Fruit fly (Drosophila melanogaster): ENCODE measurements around the gene CG6974.
A peak's percentile ranks its signal among the peaks of the same experiment; 100 is the strongest.

CG6974 gene

DNA sequence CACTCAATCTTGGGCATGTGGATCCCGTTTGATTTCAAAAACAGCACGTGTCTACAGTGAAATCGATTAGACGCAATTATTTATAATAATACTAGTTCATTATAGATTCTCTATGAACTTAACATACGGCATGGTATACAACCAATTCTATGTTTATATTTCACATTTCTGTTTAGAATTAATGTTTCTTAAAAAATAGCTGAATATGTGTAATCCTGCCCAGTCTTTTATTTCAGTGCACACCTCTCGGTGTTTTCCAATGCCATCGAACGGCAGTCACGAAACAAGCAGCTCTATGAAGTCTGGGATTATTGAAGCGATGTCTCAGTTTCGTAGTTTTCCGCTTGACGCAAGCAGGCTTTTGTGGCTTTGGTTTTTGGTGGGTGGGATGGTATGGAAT lies 38.7 kb upstream of the CG6974 start (continued):
- TF ChIP-seq Drgx (GFP tag; IDR thresholded peaks at IDR 0.05) (0 out of 2 replicates have a peak, but pooled peaks have one; percentile 20), CG13287 (GFP tag; IDR thresholded peaks at IDR 0.05; ENCODE audit: partially characterized antibody) (no peak), dysf (GFP tag; IDR thresholded peaks at IDR 0.05) (peak; percentile 52; the same call in 2 of the 3 replicates), pzg (GFP tag; optimal IDR thresholded peaks at IDR 0.05) (no peak), gro (GFP tag; optimal IDR thresholded peaks at IDR 0.05) (no peak), Kr (GFP tag; optimal IDR thresholded peaks at IDR 0.05) (no peak), fd3F (GFP tag; optimal IDR thresholded peaks at IDR 0.05) (no peak), CG1832 (GFP tag; optimal IDR thresholded peaks at IDR 0.05) (no peak), sna (GFP tag; IDR thresholded peaks at IDR 0.05; ENCODE audit: partially characterized antibody) (no peak), Nf-YA (GFP tag; IDR thresholded peaks at IDR 0.05) (no peak), Atf3 (GFP tag; optimal IDR thresholded peaks at IDR 0.05) (no peak), CG4328 (GFP tag; optimal IDR thresholded peaks at IDR 0.05) (no peak), kah (GFP tag; optimal IDR thresholded peaks at IDR 0.05) (no peak), dmrt11E (tag; optimal IDR thresholded peaks at IDR 0.05) (no peak), CG1529 (GFP tag; optimal IDR thresholded peaks at IDR 0.05) (no peak), CG17385 (GFP tag; optimal IDR thresholded peaks at IDR 0.05) (no peak), CG7357 (GFP tag; IDR thresholded peaks at IDR 0.05) (0 out of 3 replicates have a peak, but pooled peaks have one; percentile 28), CG7786 (GFP tag; optimal IDR thresholded peaks at IDR 0.05) (no peak), CG6654 (GFP tag; optimal IDR thresholded peaks at IDR 0.05) (no peak), CG4404 (GFP tag; IDR thresholded peaks at IDR 0.05) (no peak), CG17568 (GFP tag; optimal IDR thresholded peaks at IDR 0.05) (no peak), CG11093 (GFP tag; IDR thresholded peaks at IDR 0.05) (no peak), ac (GFP tag; optimal IDR thresholded peaks at IDR 0.05) (no peak), Antp (GFP tag; optimal IDR thresholded peaks at IDR 0.05) (no peak), yki (optimal IDR thresholded peaks at IDR 0.05) (no peak), vfl (GFP tag; optimal IDR thresholded peaks at IDR 0.05) (no peak), CG4730 (GFP tag; IDR thresholded peaks at IDR 0.05) (no peak), CG11398 (GFP tag; optimal IDR thresholded peaks at IDR 0.05) (no peak), Hand (GFP tag; optimal IDR thresholded peaks at IDR 0.05) (no peak), al (GFP tag; IDR thresholded peaks at IDR 0.05) (no peak), dan (GFP tag; IDR thresholded peaks at IDR 0.05) (no peak), Xrp1 (GFP tag; IDR thresholded peaks at IDR 0.05) (peak; percentile 20; the same call in 1 of the 2 replicates), CG15479 (GFP tag; optimal IDR thresholded peaks at IDR 0.05) (no peak), CG9932 (GFP tag; IDR thresholded peaks at IDR 0.05) (no peak), CG31224 (GFP tag; IDR thresholded peaks at IDR 0.05) (no peak), Taf1 (GFP tag; IDR thresholded peaks at IDR 0.05) (no peak), Adf1 (GFP tag; IDR thresholded peaks at IDR 0.05) (no peak), Trl (optimal IDR thresholded peaks at IDR 0.05) (no peak), Trl (GFP tag; optimal IDR thresholded peaks at IDR 0.05) (no peak), scrt (GFP tag; optimal IDR thresholded peaks at IDR 0.05) (peak; percentile 16), vvl (GFP tag; IDR thresholded peaks at IDR 0.05) (no peak), Rx (GFP tag; IDR thresholded peaks at IDR 0.05) (0 out of 2 replicates have a peak, but pooled peaks have one; percentile 33), HmgZ (tag; optimal IDR thresholded peaks at IDR 0.05) (no peak), bigmax (GFP tag; optimal IDR thresholded peaks at IDR 0.05) (no peak), CG11247 (GFP tag; IDR thresholded peaks at IDR 0.05) (no peak), jigr1 (GFP tag; IDR thresholded peaks at IDR 0.05) (no peak), ind (GFP tag; optimal IDR thresholded peaks at IDR 0.05) (peak; percentile 22), CG2875 (GFP tag; optimal IDR thresholded peaks at IDR 0.05) (no peak), tll (GFP tag; optimal IDR thresholded peaks at IDR 0.05) (no peak), mirr (GFP tag; optimal IDR thresholded peaks at IDR 0.05) (peak; percentile 5), CG4707 (GFP tag; optimal IDR thresholded peaks at IDR 0.05) (no peak), CG6683 (GFP tag; optimal IDR thresholded peaks at IDR 0.05) (peak; percentile 17)

Measured in whole organism, embryonic.